Worm (Caenorhabditis elegans) whole organism, L1 larva: ENCODE results near the gene F46G11.4.

ENCODE experiments used
- C04F5.9 ChIP-seq: sonication (generic microtip); optimal IDR thresholded peaks from 2 replicates; lab custom pipeline; 2016; ENCODE audit warnings: missing genetic modification characterization, missing compliant biosample characterization
- Y116A8C.19 ChIP-seq: sonication (generic microtip); optimal IDR thresholded peaks from 2 replicates; lab custom pipeline; 2016; ENCODE audit warnings: missing compliant biosample characterization, missing genetic modification characterization, borderline replicate concordance
- aly-2 ChIP-seq: fragments of 150-350 bp; optimal IDR thresholded peaks from 2 replicates; lab custom pipeline; 2014; ENCODE audit warnings: missing biosample characterization, missing genetic modification characterization
- ama-1 ChIP-seq: fragments of 150-350 bp; optimal IDR thresholded peaks from 2 replicates; lab custom pipeline; 2014
- ceh-63 ChIP-seq: fragments of 200-800 bp; sonication (Bioruptor generic); optimal IDR thresholded peaks from 2 replicates; lab custom pipeline; 2018; ENCODE audit warnings: mild to moderate bottlenecking, missing genetic modification characterization, missing compliant biosample characterization
- ceh-88 ChIP-seq: fragments of 200-800 bp; sonication (Bioruptor generic); IDR thresholded peaks from 2 replicates; pipeline ENCODE4 v1.3.6; 2022; ENCODE audit warnings: missing genetic modification characterization, missing compliant biosample characterization
- ces-1 ChIP-seq: fragments of 150-350 bp; optimal IDR thresholded peaks from 2 replicates; lab custom pipeline; 2014; ENCODE audit warnings: missing biosample characterization, missing genetic modification reagents, missing genetic modification characterization
- efl-3 ChIP-seq: fragments of 200-800 bp; sonication (Bioruptor generic); optimal IDR thresholded peaks from 2 replicates; lab custom pipeline; 2018; ENCODE audit warnings: mild to moderate bottlenecking, missing genetic modification characterization, missing compliant biosample characterization
- elt-2 ChIP-seq: sonication (generic microtip); optimal IDR thresholded peaks from 2 replicates; lab custom pipeline; 2016; ENCODE audit warnings: missing genetic modification characterization, mild to moderate bottlenecking, inconsistent platforms, missing compliant biosample characterization, missing genetic modification reagents
- fkh-4 ChIP-seq: sonication (generic microtip); optimal IDR thresholded peaks from 2 replicates; lab custom pipeline; 2016; ENCODE audit warnings: missing compliant biosample characterization, missing genetic modification characterization, borderline replicate concordance
- fkh-8 ChIP-seq: sonication (generic microtip); optimal IDR thresholded peaks from 2 replicates; lab custom pipeline; 2016; ENCODE audit warnings: mild to moderate bottlenecking, missing genetic modification characterization, missing compliant biosample characterization
- fos-1 ChIP-seq: fragments of 150-350 bp; optimal IDR thresholded peaks from 2 replicates; lab custom pipeline; 2014; ENCODE audit warnings: missing biosample characterization, missing genetic modification characterization
- hlh-17 ChIP-seq: fragments of 200-800 bp; sonication (Bioruptor generic); optimal IDR thresholded peaks from 2 replicates; lab custom pipeline; 2018; ENCODE audit warnings: missing genetic modification characterization, mild to moderate bottlenecking, missing compliant biosample characterization, moderate library complexity, borderline replicate concordance
- hpl-2 ChIP-seq: fragments of 150-350 bp; optimal IDR thresholded peaks from 2 replicates; lab custom pipeline; 2014; ENCODE audit warnings: missing biosample characterization, missing genetic modification reagents, missing genetic modification characterization
- irx-1 ChIP-seq: sonication (generic microtip); optimal IDR thresholded peaks from 2 replicates; lab custom pipeline; 2016; ENCODE audit warnings: missing genetic modification characterization, missing compliant biosample characterization
- jun-1 ChIP-seq: fragments of 150-350 bp; optimal IDR thresholded peaks from 2 replicates; lab custom pipeline; 2014; ENCODE audit warnings: missing biosample characterization, missing genetic modification reagents, missing genetic modification characterization
- lin-13 ChIP-seq: fragments of 150-350 bp; optimal IDR thresholded peaks from 2 replicates; lab custom pipeline; 2014; ENCODE audit warnings: missing biosample characterization, missing genetic modification reagents, missing genetic modification characterization
- lin-14 ChIP-seq: fragments of 200-800 bp; sonication (Bioruptor generic); optimal IDR thresholded peaks from 2 replicates; lab custom pipeline; 2018; ENCODE audit warnings: mild to moderate bottlenecking, missing genetic modification characterization, moderate library complexity, missing compliant biosample characterization
- lin-15B ChIP-seq: fragments of 150-350 bp; sonication (generic microtip); optimal IDR thresholded peaks from 3 replicates; lab custom pipeline; 2014; ENCODE audit warnings: missing biosample characterization, missing genetic modification characterization
- lsy-2 ChIP-seq, 2 experiments: fragments of 150-350 bp; optimal IDR thresholded peaks; 2 replicates each; lab custom pipeline; 2014; ENCODE audit warnings: missing biosample characterization in 2 of 2, missing genetic modification characterization in 2 of 2
- mab-9 ChIP-seq: fragments of 200-800 bp; sonication (Bioruptor generic); IDR thresholded peaks from 2 replicates; pipeline ENCODE4 v1.3.6; 2022; ENCODE audit warnings: missing genetic modification reagents, missing genetic modification characterization, missing compliant biosample characterization
- mef-2 ChIP-seq: fragments of 150-350 bp; optimal IDR thresholded peaks from 2 replicates; lab custom pipeline; 2014; ENCODE audit warnings: missing biosample characterization, missing genetic modification characterization
- mep-1 ChIP-seq: fragments of 150-350 bp; optimal IDR thresholded peaks from 2 replicates; lab custom pipeline; 2014; ENCODE audit warnings: missing biosample characterization, missing genetic modification characterization
- nhr-11 ChIP-seq: fragments of 150-350 bp; optimal IDR thresholded peaks from 2 replicates; lab custom pipeline; 2014; ENCODE audit warnings: missing biosample characterization, missing genetic modification characterization
- nhr-12 ChIP-seq: sonication (generic microtip); optimal IDR thresholded peaks from 2 replicates; lab custom pipeline; 2017; ENCODE audit warnings: missing biosample characterization, missing genetic modification characterization
- nhr-20 ChIP-seq: sonication (generic microtip); optimal IDR thresholded peaks from 2 replicates; lab custom pipeline; 2016; ENCODE audit warnings: mild to moderate bottlenecking, missing genetic modification characterization, missing compliant biosample characterization
- nhr-237 ChIP-seq: fragments of 150-350 bp; optimal IDR thresholded peaks from 2 replicates; lab custom pipeline; 2014; ENCODE audit warnings: missing biosample characterization, missing genetic modification characterization
- nhr-28 ChIP-seq: fragments of 150-350 bp; optimal IDR thresholded peaks from 2 replicates; lab custom pipeline; 2014; ENCODE audit warnings: missing biosample characterization, missing genetic modification characterization
- nhr-71 ChIP-seq: sonication (generic microtip); optimal IDR thresholded peaks from 2 replicates; lab custom pipeline; 2016; ENCODE audit warnings: mild to moderate bottlenecking, missing genetic modification characterization, moderate library complexity, missing compliant biosample characterization
- nhr-85 ChIP-seq: sonication (generic microtip); peaks from one replicate; lab custom pipeline; 2016; ENCODE audit warnings: missing genetic modification characterization, inconsistent platforms, missing compliant biosample characterization
- pag-3 ChIP-seq: sonication (generic microtip); optimal IDR thresholded peaks from 2 replicates; lab custom pipeline; 2017; ENCODE audit warnings: missing genetic modification characterization, mild to moderate bottlenecking, missing compliant biosample characterization, antibody characterized with exemption, borderline replicate concordance; ENCODE audit not compliant: insufficient read depth
- pax-3 ChIP-seq: fragments of 200-800 bp; sonication (Bioruptor generic); optimal IDR thresholded peaks from 2 replicates; lab custom pipeline; 2018; ENCODE audit warnings: mild to moderate bottlenecking, missing genetic modification characterization, moderate library complexity, missing compliant biosample characterization
- rnt-1 ChIP-seq: sonication (generic microtip); optimal IDR thresholded peaks from 2 replicates; lab custom pipeline; 2016; ENCODE audit warnings: mild to moderate bottlenecking, missing genetic modification characterization, moderate library complexity, missing compliant biosample characterization
- snu-23 ChIP-seq: sonication (generic microtip); optimal IDR thresholded peaks from 2 replicates; lab custom pipeline; 2016; ENCODE audit warnings: missing genetic modification characterization, missing compliant biosample characterization
- unc-130 ChIP-seq: fragments of 150-350 bp; optimal IDR thresholded peaks from 2 replicates; lab custom pipeline; 2017; ENCODE audit warnings: missing biosample characterization, missing genetic modification characterization, inconsistent platforms
- unc-62 ChIP-seq: fragments of 150-350 bp; optimal IDR thresholded peaks from 2 replicates; lab custom pipeline; 2014; ENCODE audit warnings: missing biosample characterization, missing genetic modification reagents, missing genetic modification characterization
- unc-86 ChIP-seq: sonication (generic microtip); optimal IDR thresholded peaks from 2 replicates; lab custom pipeline; 2016; ENCODE audit warnings: missing genetic modification characterization, missing compliant biosample characterization
- vab-15 ChIP-seq: sonication (generic microtip); optimal IDR thresholded peaks from 2 replicates; lab custom pipeline; 2017; ENCODE audit warnings: missing genotype, mild to moderate bottlenecking, missing genetic modification characterization, missing compliant biosample characterization
- zag-1 ChIP-seq: fragments of 150-350 bp; optimal IDR thresholded peaks from 2 replicates; lab custom pipeline; 2014; ENCODE audit warnings: missing biosample characterization, missing genetic modification characterization
- ztf-4 ChIP-seq: fragments of 150-350 bp; optimal IDR thresholded peaks from 2 replicates; lab custom pipeline; 2014; ENCODE audit warnings: missing biosample characterization, missing genetic modification characterization

Gene F46G11.4

ce11 chrX:5810677-5811076 is 12.1 kb upstream of the F46G11.4 start (continued):
- no peak for TF ChIP-seq ama-1 (lab: Kevin White, UChicago)
- no peak for TF ChIP-seq irx-1 (tag; lab: Kevin White, UChicago)
- TF ChIP-seq lsy-2 (tag; optimal IDR thresholded peaks at IDR 0.05; lab: Kevin White, UChicago): peak in 1 of 2 experiments; percentile 23
- TF ChIP-seq mep-1 (tag; lab: Kevin White, UChicago): peak; percentile 76
- peak; percentile 5 for TF ChIP-seq rnt-1

ce11 chrX:5805872-5806472 is 7.4 kb upstream of the F46G11.4 start, which contains the start of gene F13D11.3:
Gene F13D11.3, minus strand, starts transcription at chrX:5805922.
- no peak for TF ChIP-seq lin-13 (GFP tag; lab: Kevin White, UChicago)
- TF ChIP-seq nhr-20 (tag; lab: Kevin White, UChicago): peak; percentile 9
- peak in 1 of 2 experiments; percentile 21 for TF ChIP-seq lsy-2 (tag; optimal IDR thresholded peaks at IDR 0.05; lab: Kevin White, UChicago)
- no peak for TF ChIP-seq ztf-4 (tag; lab: Kevin White, UChicago)
- TF ChIP-seq hpl-2: no peak
- peak; percentile 44 for TF ChIP-seq nhr-71 (tag; lab: Kevin White, UChicago)
- TF ChIP-seq rnt-1: peak; percentile 45
- TF ChIP-seq unc-62: no peak
- peak; percentile 39 for TF ChIP-seq lin-14 (GFP tag; lab: Kevin White, UChicago)
- TF ChIP-seq, all 84 proteins: peak for 5

- TF ChIP-seq C04F5.9 (no peak), nhr-237 (no peak), elt-2 (tag; lab: Kevin White, UChicago) (no peak), nhr-20 (tag; lab: Kevin White, UChicago) (peak; percentile 46), zag-1 (tag; lab: Kevin White, UChicago) (no peak), ceh-63 (GFP tag; lab: Kevin White, UChicago) (no peak), nhr-12 (tag; lab: Kevin White, UChicago) (no peak), vab-15 (no peak), lin-13 (GFP tag; lab: Kevin White, UChicago) (no peak), unc-86 (no peak), fkh-8 (tag; lab: Kevin White, UChicago) (no peak), ces-1 (GFP tag; lab: Kevin White, UChicago) (no peak), fkh-4 (tag; lab: Kevin White, UChicago) (no peak), unc-130 (tag; lab: Kevin White, UChicago) (no peak), pax-3 (tag; lab: Kevin White, UChicago) (no peak), mep-1 (tag; lab: Kevin White, UChicago) (peak; percentile 66), fos-1 (tag; lab: Kevin White, UChicago) (no peak), nhr-28 (tag; lab: Kevin White, UChicago) (no peak), jun-1 (tag; lab: Kevin White, UChicago) (no peak), ztf-4 (tag; lab: Kevin White, UChicago) (peak; percentile 7), snu-23 (GFP tag; lab: Kevin White, UChicago) (peak; percentile 31), efl-3 (no peak), aly-2 (tag; lab: Kevin White, UChicago) (no peak), rnt-1 (no peak), hlh-17 (no peak), unc-62 (no peak), pag-3 (tag; lab: Kevin White, UChicago) (no peak), lin-14 (GFP tag; lab: Kevin White, UChicago) (peak; percentile 68), lin-15B (tag; lab: Kevin White, UChicago) (no peak), Y116A8C.19 (tag; lab: Kevin White, UChicago) (no peak), mab-9 (GFP tag; lab: Robert Waterston, UW) (no peak), ceh-88 (no peak), nhr-85 (tag; lab: Kevin White, UChicago) (peak; percentile 87), nhr-11 (tag; lab: Kevin White, UChicago) (no peak), nhr-71 (tag; lab: Kevin White, UChicago) (peak; percentile 30), mef-2 (tag; lab: Kevin White, UChicago) (no peak)
Observed at ce11 chrX:5803492-5803891, 4.9 kb upstream of the F46G11.4 start.
